Fruit fly (Drosophila melanogaster) whole organism, pupa: ENCODE data around the gene Bsg.

Source experiments
- CG10348 ChIP-seq: fragments of 200-800 bp; sonication (Bioruptor generic); IDR thresholded peaks from 2 replicates; pipeline ENCODE4 v1.3.6; 2022; ENCODE audit warnings: missing biosample characterization, missing genetic modification characterization
- CG12605 ChIP-seq: fragments of 200-800 bp; sonication (Bioruptor generic); IDR thresholded peaks from 2 replicates; pipeline ENCODE4 v1.3.6; 2022; ENCODE audit warnings: missing biosample characterization, missing genetic modification characterization
- CG13204 ChIP-seq: fragments of 200-800 bp; sonication (Bioruptor generic); optimal IDR thresholded peaks from 2 replicates; lab custom pipeline; 2018; ENCODE audit warnings: missing biosample characterization, mild to moderate bottlenecking, missing genetic modification characterization, moderate library complexity
- CG14655 ChIP-seq: fragments of 200-800 bp; sonication (Bioruptor generic); optimal IDR thresholded peaks from 3 replicates; lab custom pipeline; 2017; ENCODE audit warnings: mild to moderate bottlenecking, missing biosample characterization, missing genetic modification reagents, missing genetic modification characterization
- CG15710 ChIP-seq: fragments of 200-800 bp; sonication (Bioruptor generic); optimal IDR thresholded peaks from 2 replicates; lab custom pipeline; 2018; ENCODE audit warnings: missing biosample characterization, mild to moderate bottlenecking, missing genetic modification characterization, moderate library complexity
- CG17806 ChIP-seq: fragments of 200-800 bp; sonication (Bioruptor generic); optimal IDR thresholded peaks from 2 replicates; lab custom pipeline; 2018; ENCODE audit warnings: missing biosample characterization, mild to moderate bottlenecking, missing genetic modification characterization, moderate library complexity
- CG32121 ChIP-seq: fragments of 200-800 bp; sonication (Bioruptor generic); IDR thresholded peaks from 2 replicates; pipeline ENCODE4 v1.3.6; 2022; ENCODE audit warnings: missing biosample characterization, missing genetic modification characterization
- CG34367 ChIP-seq: fragments of 200-800 bp; sonication (Bioruptor generic); optimal IDR thresholded peaks from 2 replicates; lab custom pipeline; 2018; ENCODE audit warnings: missing biosample characterization, mild to moderate bottlenecking, missing genetic modification characterization
- CG4496 ChIP-seq: fragments of 200-800 bp; sonication (Bioruptor generic); IDR thresholded peaks from 3 replicates; pipeline ENCODE4 v1.3.6; 2022; ENCODE audit warnings: missing biosample characterization, missing genetic modification characterization
- CG8159 ChIP-seq: fragments of 200-800 bp; sonication (Bioruptor generic); optimal IDR thresholded peaks from 3 replicates; lab custom pipeline; 2018; ENCODE audit warnings: missing biosample characterization, mild to moderate bottlenecking, missing genetic modification characterization, moderate library complexity
- CG8301 ChIP-seq: fragments of 200-800 bp; sonication (Bioruptor generic); optimal IDR thresholded peaks from 2 replicates; lab custom pipeline; 2018; ENCODE audit warnings: missing biosample characterization, mild to moderate bottlenecking, missing genetic modification characterization
- CG9948 ChIP-seq: fragments of 200-800 bp; sonication (Bioruptor generic); optimal IDR thresholded peaks from 2 replicates; lab custom pipeline; 2018; ENCODE audit warnings: missing biosample characterization, mild to moderate bottlenecking, missing genetic modification characterization, moderate library complexity
- D1 ChIP-seq: fragments of 200-800 bp; sonication (Bioruptor generic); optimal IDR thresholded peaks from 2 replicates; lab custom pipeline; 2018; ENCODE audit warnings: missing biosample characterization, mild to moderate bottlenecking, missing genetic modification characterization, moderate library complexity
- EcR ChIP-seq: fragments of 200-800 bp; sonication (Bioruptor generic); optimal IDR thresholded peaks from 3 replicates; lab custom pipeline; 2019; ENCODE audit warnings: missing biosample characterization, missing genetic modification characterization, mild to moderate bottlenecking, moderate library complexity, missing genetic modification reagents
- Ets98B ChIP-seq: fragments of 200-800 bp; sonication (Bioruptor generic); IDR thresholded peaks from 2 replicates; pipeline ENCODE4 v1.3.6; 2022; ENCODE audit warnings: missing biosample characterization, missing genetic modification characterization
- Pif1A ChIP-seq: fragments of 200-800 bp; sonication (Bioruptor generic); optimal IDR thresholded peaks from 3 replicates; lab custom pipeline; 2016; ENCODE audit warnings: missing biosample characterization, missing genetic modification characterization
- Pif1B ChIP-seq: fragments of 200-800 bp; sonication (Bioruptor generic); optimal IDR thresholded peaks from 3 replicates; lab custom pipeline; 2016; ENCODE audit warnings: missing biosample characterization, missing genetic modification characterization
- Snoo ChIP-seq: fragments of 200-800 bp; sonication (Bioruptor generic); optimal IDR thresholded peaks from 3 replicates; lab custom pipeline; 2017; ENCODE audit warnings: missing biosample characterization, mild to moderate bottlenecking, missing genetic modification characterization, inconsistent platforms
- fd96Ca ChIP-seq: fragments of 200-800 bp; sonication (Bioruptor generic); IDR thresholded peaks from 3 replicates; pipeline ENCODE4 v1.3.6; 2022; ENCODE audit warnings: missing biosample characterization, missing genetic modification characterization
- gl ChIP-seq: fragments of 200-800 bp; sonication (Bioruptor generic); optimal IDR thresholded peaks from 2 replicates; lab custom pipeline; 2018; ENCODE audit warnings: missing biosample characterization, mild to moderate bottlenecking, missing genetic modification characterization
- rn ChIP-seq: fragments of 200-800 bp; sonication (Bioruptor generic); IDR thresholded peaks from 2 replicates; pipeline ENCODE4 v1.3.6; 2022; ENCODE audit warnings: missing biosample characterization, missing genetic modification characterization

Gene Bsg

dm6 chr2L:8087468-8087789 is 4.2 kb downstream of the Bsg start:
- TF ChIP-seq EcR (GFP tag; lab: Kevin White, UChicago) (peak; percentile 5), CG4496 (GFP tag; lab: Robert Waterston, UW) (no peak), CG12605 (GFP tag; lab: Robert Waterston, UW) (no peak), CG10348 (GFP tag; lab: Robert Waterston, UW) (no peak), CG34367 (no peak)

- TF ChIP-seq CG34367 (no peak), CG14655 (GFP tag; lab: Kevin White, UChicago) (peak; percentile 19), CG9948 (tag; lab: Kevin White, UChicago) (no peak), CG12605 (GFP tag; lab: Robert Waterston, UW) (no peak), CG17806 (tag; lab: Kevin White, UChicago) (no peak), Ets98B (GFP tag; lab: Robert Waterston, UW) (peak; percentile 20; the same call in 1 of the 2 replicates), D1 (no peak), CG4496 (GFP tag; lab: Robert Waterston, UW) (peak; percentile 27; the same call in 1 of the 3 replicates), Pif1B (GFP tag; lab: Kevin White, UChicago) (no peak), CG10348 (GFP tag; lab: Robert Waterston, UW) (no peak), gl (tag; lab: Kevin White, UChicago) (no peak), CG8159 (tag; lab: Kevin White, UChicago) (no peak), CG13204 (GFP tag; lab: Kevin White, UChicago) (no peak), CG15710 (tag; lab: Kevin White, UChicago) (no peak), CG32121 (GFP tag; lab: Robert Waterston, UW) (no peak), rn (GFP tag; lab: Robert Waterston, UW) (no peak), fd96Ca (no peak), Pif1A (peak; percentile 36), CG8301 (peak; percentile 23), EcR (GFP tag; lab: Kevin White, UChicago) (no peak), Snoo (tag; lab: Kevin White, UChicago) (no peak)
Observed at dm6 chr2L:8088025-8088789, 5.0 kb downstream of the Bsg start.

dm6 chr2L:8091429-8091828 is 8.2 kb downstream of the Bsg start:
- TF ChIP-seq Pif1B (GFP tag; lab: Kevin White, UChicago) (no peak), rn (GFP tag; lab: Robert Waterston, UW) (no peak)

- TF ChIP-seq EcR (GFP tag; lab: Kevin White, UChicago) (no peak), Ets98B (GFP tag; lab: Robert Waterston, UW) (no peak), CG13204 (GFP tag; lab: Kevin White, UChicago) (no peak), CG12605 (GFP tag; lab: Robert Waterston, UW) (no peak), fd96Ca (no peak), CG32121 (GFP tag; lab: Robert Waterston, UW) (no peak), CG8159 (tag; lab: Kevin White, UChicago) (no peak), CG10348 (GFP tag; lab: Robert Waterston, UW) (no peak), Pif1B (GFP tag; lab: Kevin White, UChicago) (no peak), CG34367 (no peak)
Observed at dm6 chr2L:8091908-8092307, 8.7 kb downstream of the Bsg start.

- TF ChIP-seq CG14655 (GFP tag; lab: Kevin White, UChicago) = peak; percentile 9
- peak; percentile 8; the same call in 1 of the 2 replicates for TF ChIP-seq Ets98B (GFP tag; lab: Robert Waterston, UW)
- TF ChIP-seq EcR (GFP tag; lab: Kevin White, UChicago) = peak; percentile 56
- TF ChIP-seq CG32121 (GFP tag; lab: Robert Waterston, UW) = no peak
- no peak for TF ChIP-seq CG17806 (tag; lab: Kevin White, UChicago)
- TF ChIP-seq Pif1A = no peak
- TF ChIP-seq D1 = no peak
- peak; percentile 36 for TF ChIP-seq Pif1B (GFP tag; lab: Kevin White, UChicago)
- peak; percentile 40 for TF ChIP-seq CG8159 (tag; lab: Kevin White, UChicago)
- peak; percentile 44; the same call in 2 of the 3 replicates for TF ChIP-seq fd96Ca
Observed at dm6 chr2L:8093182-8093941, 10.1 kb downstream of the Bsg start.

- TF ChIP-seq CG12605 (GFP tag; lab: Robert Waterston, UW) (peak; percentile 36), rn (GFP tag; lab: Robert Waterston, UW) (no peak), Ets98B (GFP tag; lab: Robert Waterston, UW) (peak; percentile 63), CG8159 (tag; lab: Kevin White, UChicago) (no peak), CG10348 (GFP tag; lab: Robert Waterston, UW) (no peak), Snoo (tag; lab: Kevin White, UChicago) (no peak), CG14655 (GFP tag; lab: Kevin White, UChicago) (peak; percentile 41), fd96Ca (0 out of 3 replicates have a peak, but pooled peaks have one; percentile 55), CG32121 (GFP tag; lab: Robert Waterston, UW) (peak; percentile 36)
Observed at dm6 chr2L:8094058-8094825, 11.0 kb downstream of the Bsg start.
